Comparison of ENCODE assay signal across 5 fruit fly cellular contexts in genomic region chrX:22854994-22855708, dm6.
A peak's percentile ranks its signal among the peaks of the same experiment; 100 is the strongest.
TF ChIP-seq lines count a peak whose summit lies in the region.

fog (minus strand) TSS chrX:22855194.

- no peak for TF ChIP-seq CTCF in whole organism, embryonic (GFP tag; optimal IDR thresholded peaks at IDR 0.05; lab: Kevin White, UChicago)

TF ChIP-seq in whole organism, adult, 20 proteins besides CTCF, POLR2A, EP300 and RAD21:
- TF ChIP-seq pad (GFP tag; optimal IDR thresholded peaks at IDR 0.05; lab: Kevin White, UChicago) (peak; percentile 20), ovo (GFP tag; optimal IDR thresholded peaks at IDR 0.05; lab: Kevin White, UChicago) (peak; percentile 45), Clk (GFP tag; optimal IDR thresholded peaks at IDR 0.05; lab: Kevin White, UChicago) (no peak)

TF ChIP-seq in whole organism, embryonic, 481 proteins besides CTCF, POLR2A, EP300 and RAD21 (continues in another document):
- TF ChIP-seq CG17829 (tag; optimal IDR thresholded peaks at IDR 0.05; lab: Kevin White, UChicago) (peak; percentile 57), nerfin-2 (GFP tag; IDR thresholded peaks at IDR 0.05; lab: Robert Waterston, UW; ENCODE audit: partially characterized antibody) (peak; percentile 49), CG15696 (tag; optimal IDR thresholded peaks at IDR 0.05; lab: Kevin White, UChicago) (no peak), CG14860 (GFP tag; IDR thresholded peaks at IDR 0.05; lab: Robert Waterston, UW; ENCODE audit: partially characterized antibody) (peak; percentile 60; the same call in 2 of the 3 replicates), pros (GFP tag; optimal IDR thresholded peaks at IDR 0.05; lab: Kevin White, UChicago) (peak; percentile 14), sna (GFP tag; IDR thresholded peaks at IDR 0.05; lab: Robert Waterston, UW; ENCODE audit: partially characterized antibody) (0 out of 2 replicates have a peak, but pooled peaks have one; percentile 37), CkIIα-i1 (GFP tag; IDR thresholded peaks at IDR 0.05; lab: Robert Waterston, UW) (no peak), Hr78 (GFP tag; optimal IDR thresholded peaks at IDR 0.05; lab: Kevin White, UChicago) (no peak), Dll (GFP tag; IDR thresholded peaks at IDR 0.05; lab: Robert Waterston, UW; ENCODE audit: partially characterized antibody) (peak; percentile 37; the same call in 1 of the 4 replicates), CG2199 (GFP tag; IDR thresholded peaks at IDR 0.05; lab: Robert Waterston, UW) (peak; percentile 64; the same call in 2 of the 3 replicates), HLH4C (GFP tag; IDR thresholded peaks at IDR 0.05; lab: Robert Waterston, UW; ENCODE audit: partially characterized antibody) (peak; percentile 69), Scr (GFP tag; IDR thresholded peaks at IDR 0.05; lab: Robert Waterston, UW; ENCODE audit: partially characterized antibody) (peak; percentile 34), chinmo (GFP tag; IDR thresholded peaks at IDR 0.05; lab: Robert Waterston, UW; ENCODE audit: partially characterized antibody) (0 out of 4 replicates have a peak, but pooled peaks have one; percentile 34), kni (GFP tag; optimal IDR thresholded peaks at IDR 0.05; lab: Kevin White, UChicago) (peak; percentile 64), nmo (GFP tag; optimal IDR thresholded peaks at IDR 0.05; lab: Kevin White, UChicago) (no peak), CG3163 (GFP tag; optimal IDR thresholded peaks at IDR 0.05; lab: Kevin White, UChicago) (peak; percentile 88), CG14050 (GFP tag; IDR thresholded peaks at IDR 0.05; lab: Robert Waterston, UW) (no peak), slou (GFP tag; optimal IDR thresholded peaks at IDR 0.05; lab: Kevin White, UChicago) (no peak), sqz (GFP tag; optimal IDR thresholded peaks at IDR 0.05; lab: Kevin White, UChicago) (peak; percentile 73)

TF ChIP-seq in whole organism, prepupa, 60 proteins besides CTCF, POLR2A, EP300 and RAD21 (continues in another document):
- no peak for TF ChIP-seq acj6 (GFP tag; optimal IDR thresholded peaks at IDR 0.05; lab: Kevin White, UChicago)
- no peak for TF ChIP-seq CG10669 (GFP tag; optimal IDR thresholded peaks at IDR 0.05; lab: Kevin White, UChicago)
- peak; percentile 28 for TF ChIP-seq CG6854 (GFP tag; optimal IDR thresholded peaks at IDR 0.05; lab: Kevin White, UChicago)
- TF ChIP-seq OdsH (GFP tag; optimal IDR thresholded peaks at IDR 0.05; lab: Kevin White, UChicago): no peak
- TF ChIP-seq CG8119 (GFP tag; IDR thresholded peaks at IDR 0.05; lab: Robert Waterston, UW): no peak
- no peak for TF ChIP-seq CG1621 (tag; optimal IDR thresholded peaks at IDR 0.05; lab: Kevin White, UChicago)
- no peak for TF ChIP-seq esn (GFP tag; optimal IDR thresholded peaks at IDR 0.05; lab: Kevin White, UChicago)
- no peak for TF ChIP-seq CG11902 (GFP tag; optimal IDR thresholded peaks at IDR 0.05; lab: Kevin White, UChicago)
- TF ChIP-seq Sox15 (GFP tag; optimal IDR thresholded peaks at IDR 0.05; lab: Kevin White, UChicago): no peak
- TF ChIP-seq CG11762 (GFP tag; optimal IDR thresholded peaks at IDR 0.05; lab: Kevin White, UChicago; ENCODE audit: insufficient read depth): no peak
- no peak for TF ChIP-seq CG32006 (GFP tag; optimal IDR thresholded peaks at IDR 0.05; lab: Kevin White, UChicago)
- peak; percentile 66 for TF ChIP-seq svp (GFP tag; lab: Kevin White, UChicago)
- TF ChIP-seq eg (GFP tag; IDR thresholded peaks at IDR 0.05; lab: Robert Waterston, UW): no peak
- TF ChIP-seq fd85E (GFP tag; optimal IDR thresholded peaks at IDR 0.05; lab: Kevin White, UChicago): no peak
- TF ChIP-seq topi (GFP tag; optimal IDR thresholded peaks at IDR 0.05; lab: Kevin White, UChicago): no peak
- TF ChIP-seq CG9139 (GFP tag; optimal IDR thresholded peaks at IDR 0.05; lab: Kevin White, UChicago): no peak
- no peak for TF ChIP-seq Eip75B (GFP tag; optimal IDR thresholded peaks at IDR 0.05; lab: Kevin White, UChicago)
- no peak for TF ChIP-seq CG3032 (tag; optimal IDR thresholded peaks at IDR 0.05; lab: Kevin White, UChicago)
- no peak for TF ChIP-seq spab (GFP tag; optimal IDR thresholded peaks at IDR 0.05; lab: Kevin White, UChicago)
- no peak for TF ChIP-seq CG10631 (GFP tag; optimal IDR thresholded peaks at IDR 0.05; lab: Kevin White, UChicago)
- TF ChIP-seq Ets96B (tag; optimal IDR thresholded peaks at IDR 0.05; lab: Kevin White, UChicago): no peak
- TF ChIP-seq CG15336 (GFP tag; IDR thresholded peaks at IDR 0.05; lab: Robert Waterston, UW): peak; percentile 48; the same call in 1 of the 2 replicates
- TF ChIP-seq net (GFP tag; optimal IDR thresholded peaks at IDR 0.05; lab: Kevin White, UChicago): no peak
- no peak for TF ChIP-seq Hr4 (GFP tag; optimal IDR thresholded peaks at IDR 0.05; lab: Kevin White, UChicago)

TF ChIP-seq in whole organism, pupa, 21 proteins besides CTCF, POLR2A, EP300 and RAD21:
- TF ChIP-seq Pif1B (GFP tag; optimal IDR thresholded peaks at IDR 0.05; lab: Kevin White, UChicago) (peak; percentile 15), CG4496 (GFP tag; IDR thresholded peaks at IDR 0.05; lab: Robert Waterston, UW) (0 out of 3 replicates have a peak, but pooled peaks have one; percentile 25), CG8159 (tag; optimal IDR thresholded peaks at IDR 0.05; lab: Kevin White, UChicago) (no peak), CG15710 (tag; optimal IDR thresholded peaks at IDR 0.05; lab: Kevin White, UChicago) (no peak), fd96Ca (GFP tag; IDR thresholded peaks at IDR 0.05; lab: Robert Waterston, UW) (no peak), CG34367 (tag; optimal IDR thresholded peaks at IDR 0.05; lab: Kevin White, UChicago) (no peak), gl (tag; optimal IDR thresholded peaks at IDR 0.05; lab: Kevin White, UChicago) (no peak), CG17806 (tag; optimal IDR thresholded peaks at IDR 0.05; lab: Kevin White, UChicago) (no peak), CG13204 (GFP tag; optimal IDR thresholded peaks at IDR 0.05; lab: Kevin White, UChicago) (peak; percentile 1), CG10348 (GFP tag; IDR thresholded peaks at IDR 0.05; lab: Robert Waterston, UW) (no peak), EcR (GFP tag; optimal IDR thresholded peaks at IDR 0.05; lab: Kevin White, UChicago) (no peak)

TF ChIP-seq in whole organism, wandering third instar larva, 38 proteins besides CTCF, POLR2A, EP300 and RAD21:
- no peak for TF ChIP-seq woc (GFP tag; optimal IDR thresholded peaks at IDR 0.05; lab: Kevin White, UChicago)
- TF ChIP-seq Rel (GFP tag; optimal IDR thresholded peaks at IDR 0.05; lab: Kevin White, UChicago): peak; percentile 17
- TF ChIP-seq Rel (tag; optimal IDR thresholded peaks at IDR 0.05; lab: Kevin White, UChicago): no peak
- peak; percentile 8 for TF ChIP-seq sage (GFP tag; optimal IDR thresholded peaks at IDR 0.05; lab: Kevin White, UChicago)
- no peak for TF ChIP-seq dl (GFP tag; optimal IDR thresholded peaks at IDR 0.05; lab: Kevin White, UChicago; ENCODE audit: insufficient read depth in 1 of 2, partially characterized antibody in 2 of 2)
- no peak for TF ChIP-seq Dif (GFP tag; optimal IDR thresholded peaks at IDR 0.05; lab: Kevin White, UChicago; ENCODE audit: partially characterized antibody)
- TF ChIP-seq psq (GFP tag; optimal IDR thresholded peaks at IDR 0.05; lab: Kevin White, UChicago): peak; percentile 15
